Fruit fly (Drosophila melanogaster): ENCODE results near the gene Ada1-1.
"Not testable (repeated sequence)": the region's sequence is repeated elsewhere in the genome, so short reads cannot be mapped to it uniquely, and the experiment has no call there.

Ada1-1 gene

DNA sequence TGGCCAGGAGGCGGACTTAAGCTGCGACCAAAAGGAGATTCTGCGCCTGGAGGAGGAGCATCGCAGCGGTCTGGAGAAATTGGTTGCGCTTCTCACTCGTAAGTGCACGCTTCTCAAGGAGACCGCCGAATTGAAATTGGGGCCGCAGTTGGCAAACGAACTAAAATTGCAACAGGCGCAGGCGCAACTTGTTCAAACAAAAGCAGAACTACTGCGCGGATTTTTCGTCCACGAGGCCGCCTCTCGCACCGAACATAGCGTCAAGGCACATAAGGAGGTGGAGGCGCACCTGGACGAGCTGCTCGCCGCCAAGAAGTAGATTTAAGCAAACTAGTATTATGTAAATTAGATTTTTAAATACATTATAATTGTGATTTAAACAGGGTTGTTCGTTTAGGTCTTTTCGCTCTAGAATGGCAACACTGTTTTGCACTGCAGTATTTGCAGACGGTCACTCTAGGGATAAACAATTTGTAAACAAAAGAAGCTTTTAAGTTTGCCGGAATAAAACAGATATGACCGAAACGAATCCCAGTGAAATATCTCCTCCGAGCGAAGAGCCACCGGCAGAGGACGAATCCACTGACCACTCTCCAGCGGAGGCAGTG, 6.0 kb upstream of the Ada1-1 start, which contains the start of gene escl:
TSS of gene escl (plus strand) at position 470 of the 608 bp plus-strand sequence.
- TF ChIP-seq Myc (optimal IDR thresholded peaks at IDR 0.05): peak; percentile 10
- no peak for TF ChIP-seq Hr78 (GFP tag; optimal IDR thresholded peaks at IDR 0.05)

DNA sequence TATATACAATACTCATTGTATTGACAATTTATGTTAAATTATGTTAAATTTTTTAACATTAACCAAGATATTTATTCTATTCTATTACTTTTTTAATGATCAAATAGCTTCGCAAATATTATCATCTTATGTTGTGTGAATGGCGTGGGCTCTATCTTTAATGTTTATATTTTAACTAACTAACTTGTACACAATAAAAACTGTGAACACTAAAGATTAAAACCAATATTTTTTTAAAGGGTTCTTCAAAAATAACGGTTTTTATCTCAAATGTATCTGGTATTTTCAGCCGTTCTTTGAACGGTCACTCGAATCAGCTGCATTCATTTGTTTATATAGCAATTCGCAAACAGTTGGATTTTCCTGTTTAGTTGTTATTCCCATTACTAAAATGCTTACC, 4.0 kb upstream of the Ada1-1 start, which contains the start of gene Ada1-2:
TSS of gene Ada1-2 (plus strand) at position 301 of the 400 bp plus-strand sequence.
- not testable (repeated sequence) for TF ChIP-seq Sp1, brk, sv (GFP tag; optimal IDR thresholded peaks at IDR 0.05)

DNA sequence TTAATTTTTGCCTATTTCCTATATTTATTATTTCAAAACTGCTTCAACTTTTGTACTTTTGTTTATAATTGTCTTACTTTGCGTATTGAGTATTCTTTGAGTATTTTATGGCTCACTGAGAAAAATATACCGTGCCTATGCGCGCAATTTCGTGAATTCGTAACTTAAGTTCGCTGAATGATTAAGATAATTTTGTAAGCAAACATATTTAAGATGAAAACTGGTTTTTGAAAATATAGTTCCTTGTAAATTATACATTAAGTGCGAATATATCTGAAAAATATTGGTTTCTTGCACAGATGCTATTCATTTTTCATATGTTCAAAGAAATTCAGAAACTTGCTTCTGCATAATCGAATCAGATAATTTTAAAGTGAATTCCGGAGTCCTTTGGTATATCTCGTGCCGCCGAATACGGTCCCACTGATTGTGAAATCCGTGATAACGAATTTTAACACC, 1.2 kb upstream of the Ada1-1 start, which contains the start of the genes CG18789 and Qtzl:
TSS of gene CG18789 (minus strand) at position 101 of the 459 bp plus-strand sequence.
TSS of gene Qtzl (plus strand) at position 409 of the 459 bp plus-strand sequence.
- not testable (repeated sequence) for TF ChIP-seq lola, tai, Abd-B (GFP tag; optimal IDR thresholded peaks at IDR 0.05)

- not testable (repeated sequence) for TF ChIP-seq usp (GFP tag; optimal IDR thresholded peaks at IDR 0.05); rgr (GFP tag; optimal IDR thresholded peaks at IDR 0.05); CrebA (GFP tag; optimal IDR thresholded peaks at IDR 0.05; ENCODE audit: borderline replicate concordance)
Observed at dm6 chr2L:11999240-11999704, 2.7 kb downstream of the Ada1-1 start, which contains the start of the genes CG18787 and Nfs1. TSS of gene CG18787 (minus strand) at chr2L:11999340. TSS of gene Nfs1 (plus strand) at chr2L:11999654.

dm6 chr2L:12001132-12001531, 4.5 kb downstream of the Ada1-1 start:
- TF ChIP-seq Hr83 (GFP tag; optimal IDR thresholded peaks at IDR 0.05; ENCODE audit: poor library complexity, severe bottlenecking): no peak

DNA sequence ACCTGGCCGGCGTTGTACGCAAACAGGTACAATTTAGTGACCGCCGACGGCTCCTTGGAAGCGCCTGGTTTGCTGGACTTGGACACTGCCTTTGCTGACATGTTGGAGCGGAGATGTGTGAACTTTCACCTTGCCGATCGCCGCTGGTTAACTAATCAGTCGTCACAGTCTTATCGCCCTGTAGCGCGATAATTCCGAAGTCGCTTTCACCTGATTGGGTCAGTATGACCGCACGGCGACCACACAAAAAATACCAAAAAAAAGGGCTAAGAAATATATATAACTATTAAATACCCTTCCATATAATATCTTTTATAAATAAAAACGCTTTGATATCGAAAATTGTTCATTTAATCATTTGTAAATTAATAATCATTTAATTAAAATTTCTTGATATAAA, 5.4 kb downstream of the Ada1-1 start, which contains the start of gene Hacd1:
TSS of gene Hacd1 (minus strand) at position 216 of the 400 bp plus-strand sequence.
- no peak for TF ChIP-seq Hnf4 (GFP tag; optimal IDR thresholded peaks at IDR 0.05)
- no peak for TF ChIP-seq br (GFP tag; optimal IDR thresholded peaks at IDR 0.05)
- TF ChIP-seq HLH106 (tag; optimal IDR thresholded peaks at IDR 0.05): no peak
- no peak for TF ChIP-seq Rel (GFP tag; optimal IDR thresholded peaks at IDR 0.05)
- peak; percentile 7 for TF ChIP-seq Rel (tag; optimal IDR thresholded peaks at IDR 0.05)
- TF ChIP-seq CG9705 (GFP tag; optimal IDR thresholded peaks at IDR 0.05): no peak
- TF ChIP-seq GATAd (GFP tag; optimal IDR thresholded peaks at IDR 0.05): no peak
- TF ChIP-seq woc (GFP tag; optimal IDR thresholded peaks at IDR 0.05): no peak
- no peak for TF ChIP-seq OdsH (GFP tag; optimal IDR thresholded peaks at IDR 0.05)
- TF ChIP-seq psq (GFP tag; optimal IDR thresholded peaks at IDR 0.05): no peak

- TF ChIP-seq foxo (GFP tag; optimal IDR thresholded peaks at IDR 0.05) (peak in 1 of 2 experiments; percentile 46), dl (GFP tag; optimal IDR thresholded peaks at IDR 0.05; ENCODE audit: insufficient read depth in 1 of 2, partially characterized antibody in 2 of 2) (peak; percentile 64 to 90), woc (GFP tag; optimal IDR thresholded peaks at IDR 0.05) (peak; percentile 84), OdsH (GFP tag; optimal IDR thresholded peaks at IDR 0.05) (peak; percentile 1), jim (GFP tag; optimal IDR thresholded peaks at IDR 0.05) (no peak), Hr78 (GFP tag; optimal IDR thresholded peaks at IDR 0.05) (no peak), CG9705 (GFP tag; optimal IDR thresholded peaks at IDR 0.05) (no peak), tai (GFP tag; optimal IDR thresholded peaks at IDR 0.05) (no peak), sv (GFP tag; optimal IDR thresholded peaks at IDR 0.05) (no peak), Myc (optimal IDR thresholded peaks at IDR 0.05) (no peak), dsf (GFP tag; optimal IDR thresholded peaks at IDR 0.05; ENCODE audit: borderline replicate concordance) (no peak), ey (GFP tag; optimal IDR thresholded peaks at IDR 0.05) (no peak), sage (GFP tag; optimal IDR thresholded peaks at IDR 0.05) (no peak), dmrt93B (GFP tag; optimal IDR thresholded peaks at IDR 0.05) (no peak), Hnf4 (GFP tag; optimal IDR thresholded peaks at IDR 0.05) (peak; percentile 8), Jra (GFP tag; optimal IDR thresholded peaks at IDR 0.05) (peak; percentile 40), usp (GFP tag; optimal IDR thresholded peaks at IDR 0.05) (no peak), psq (GFP tag; optimal IDR thresholded peaks at IDR 0.05) (peak; percentile 0), rgr (GFP tag; optimal IDR thresholded peaks at IDR 0.05) (peak; percentile 2), lola (GFP tag; optimal IDR thresholded peaks at IDR 0.05) (no peak), Sp1 (GFP tag; optimal IDR thresholded peaks at IDR 0.05) (peak; percentile 20), Vsx2 (GFP tag; optimal IDR thresholded peaks at IDR 0.05; ENCODE audit: partially characterized antibody) (no peak), fru (GFP tag; optimal IDR thresholded peaks at IDR 0.05) (peak; percentile 5), br (GFP tag; optimal IDR thresholded peaks at IDR 0.05) (peak; percentile 63), HLH106 (tag; optimal IDR thresholded peaks at IDR 0.05) (peak; percentile 49), CrebA (GFP tag; optimal IDR thresholded peaks at IDR 0.05; ENCODE audit: borderline replicate concordance) (no peak)
Observed at dm6 chr2L:12002922-12003791, 6.5 kb downstream of the Ada1-1 start.

All from whole organism, wandering third instar larva.